Fruit fly (Drosophila melanogaster): ENCODE results near the gene CG14313.

Gene CG14313

dm6 chr3R:18185385-18185784 is 6.4 kb downstream of the CG14313 start, which contains the start of the genes Arp5 and CG7208 (continued):
- TF ChIP-seq CG18599 (GFP tag; optimal IDR thresholded peaks at IDR 0.05) (peak; percentile 82), MBD-R2 (GFP tag; IDR thresholded peaks at IDR 0.05) (peak; percentile 83), Dbx (GFP tag; IDR thresholded peaks at IDR 0.05) (peak; percentile 82), CG6689 (GFP tag; IDR thresholded peaks at IDR 0.05) (peak; percentile 88), Lpt (GFP tag; optimal IDR thresholded peaks at IDR 0.05) (no peak), Oaz (GFP tag; IDR thresholded peaks at IDR 0.05) (no peak), Hmx (GFP tag; optimal IDR thresholded peaks at IDR 0.05) (no peak), D19A (tag; optimal IDR thresholded peaks at IDR 0.05) (no peak), Dad (GFP tag; optimal IDR thresholded peaks at IDR 0.05) (peak; percentile 36), ewg (GFP tag; optimal IDR thresholded peaks at IDR 0.05) (peak; percentile 48), CG14050 (GFP tag; IDR thresholded peaks at IDR 0.05) (0 out of 3 replicates have a peak, but pooled peaks have one; percentile 13), Hr51 (GFP tag; optimal IDR thresholded peaks at IDR 0.05) (peak in 1 of 2 experiments; percentile 44), Sin3A (optimal IDR thresholded peaks at IDR 0.05) (peak; percentile 9), CG34224 (GFP tag; IDR thresholded peaks at IDR 0.05; ENCODE audit: partially characterized antibody) (no peak; the same call in 2 of the 3 replicates), CG42726 (GFP tag; IDR thresholded peaks at IDR 0.05; ENCODE audit: partially characterized antibody) (no peak), CG14710 (tag; optimal IDR thresholded peaks at IDR 0.05) (peak; percentile 86), disco-r (GFP tag; optimal IDR thresholded peaks at IDR 0.05) (peak; percentile 11), CG9437 (GFP tag; optimal IDR thresholded peaks at IDR 0.05) (peak; percentile 67), gem (tag; optimal IDR thresholded peaks at IDR 0.05) (no peak), lbe (GFP tag; optimal IDR thresholded peaks at IDR 0.05) (peak; percentile 56), Kr (GFP tag; optimal IDR thresholded peaks at IDR 0.05) (no peak), Asciz (GFP tag; optimal IDR thresholded peaks at IDR 0.05) (no peak), psq (GFP tag; optimal IDR thresholded peaks at IDR 0.05) (peak; percentile 91), fd3F (GFP tag; optimal IDR thresholded peaks at IDR 0.05) (peak; percentile 71), CG17612 (GFP tag; IDR thresholded peaks at IDR 0.05) (no peak), danr (GFP tag; IDR thresholded peaks at IDR 0.05) (0 out of 2 replicates have a peak, but pooled peaks have one; percentile 10), CG6683 (GFP tag; optimal IDR thresholded peaks at IDR 0.05) (peak; percentile 39), gce (GFP tag; IDR thresholded peaks at IDR 0.05) (no peak), pum (GFP tag; optimal IDR thresholded peaks at IDR 0.05) (peak; percentile 48), HLHmδ (GFP tag; optimal IDR thresholded peaks at IDR 0.05) (no peak), TFAM (GFP tag; optimal IDR thresholded peaks at IDR 0.05) (no peak), Antp (GFP tag; optimal IDR thresholded peaks at IDR 0.05) (peak; percentile 17), zen (tag; optimal IDR thresholded peaks at IDR 0.05) (peak; percentile 57), ci (GFP tag; IDR thresholded peaks at IDR 0.05) (peak; percentile 36; the same call in 1 of the 3 replicates), exex (tag; optimal IDR thresholded peaks at IDR 0.05) (no peak), ERR (GFP tag; optimal IDR thresholded peaks at IDR 0.05) (no peak), tup (GFP tag; optimal IDR thresholded peaks at IDR 0.05) (peak; percentile 2), sc (optimal IDR thresholded peaks at IDR 0.05) (no peak), sc (GFP tag; optimal IDR thresholded peaks at IDR 0.05) (peak; percentile 47), D (optimal IDR thresholded peaks at IDR 0.05) (no peak), D (GFP tag; optimal IDR thresholded peaks at IDR 0.05) (no peak), CG7271 (tag; optimal IDR thresholded peaks at IDR 0.05) (no peak), CG2129 (GFP tag; IDR thresholded peaks at IDR 0.05; ENCODE audit: partially characterized antibody) (no peak), CG11398 (GFP tag; optimal IDR thresholded peaks at IDR 0.05) (no peak), CG10543 (GFP tag; optimal IDR thresholded peaks at IDR 0.05) (peak; percentile 63), gro (GFP tag; optimal IDR thresholded peaks at IDR 0.05) (peak; percentile 47), CG7928 (GFP tag; optimal IDR thresholded peaks at IDR 0.05) (peak; percentile 30), CG31224 (GFP tag; IDR thresholded peaks at IDR 0.05) (peak; percentile 35; the same call in 1 of the 2 replicates), CG11695 (GFP tag; IDR thresholded peaks at IDR 0.05) (peak; percentile 49; the same call in 1 of the 3 replicates), cato (GFP tag; optimal IDR thresholded peaks at IDR 0.05; ENCODE audit: borderline replicate concordance) (peak; percentile 34), CG2875 (GFP tag; optimal IDR thresholded peaks at IDR 0.05) (no peak)
